Fruit fly (Drosophila melanogaster) whole organism, adult: Measurements from ENCODE around the gene CG17672.

Source experiments
- CG11617 ChIP-seq: fragments of 200-800 bp; sonication (Bioruptor generic); optimal IDR thresholded peaks from 2 replicates; lab custom pipeline; 2017; ENCODE audit warnings: mild to moderate bottlenecking, missing biosample characterization, missing genetic modification reagents, missing genetic modification characterization
- CG12768 ChIP-seq: fragments of 200-800 bp; sonication (Bioruptor generic); optimal IDR thresholded peaks from 2 replicates; lab custom pipeline; 2017; ENCODE audit warnings: missing biosample characterization, missing genetic modification characterization, mild to moderate bottlenecking, moderate library complexity, missing genetic modification reagents
- CG14711 ChIP-seq: fragments of 200-800 bp; sonication (Bioruptor generic); optimal IDR thresholded peaks from 2 replicates; lab custom pipeline; 2018; ENCODE audit warnings: missing biosample characterization, mild to moderate bottlenecking, missing genetic modification characterization, moderate library complexity
- CG1620 ChIP-seq: fragments of 200-800 bp; sonication (Bioruptor generic); optimal IDR thresholded peaks from 2 replicates; lab custom pipeline; 2016; ENCODE audit warnings: missing biosample characterization, missing genetic modification characterization
- CG33017 ChIP-seq: fragments of 200-800 bp; sonication (Bioruptor generic); optimal IDR thresholded peaks from 2 replicates; lab custom pipeline; 2018; ENCODE audit warnings: missing biosample characterization, mild to moderate bottlenecking, missing genetic modification characterization, moderate library complexity
- CG5204 ChIP-seq: fragments of 200-800 bp; sonication (Bioruptor generic); optimal IDR thresholded peaks from 2 replicates; lab custom pipeline; 2016; ENCODE audit warnings: missing biosample characterization, missing genetic modification characterization
- CG7045 ChIP-seq: fragments of 200-800 bp; sonication (Bioruptor generic); optimal IDR thresholded peaks from 2 replicates; lab custom pipeline; 2017; ENCODE audit warnings: missing biosample characterization, mild to moderate bottlenecking, missing genetic modification characterization
- CG7101 ChIP-seq: fragments of 200-800 bp; sonication (Bioruptor generic); optimal IDR thresholded peaks from 2 replicates; lab custom pipeline; 2018; ENCODE audit warnings: missing biosample characterization, mild to moderate bottlenecking, missing genetic modification characterization, moderate library complexity
- Clk ChIP-seq: fragments of 200-800 bp; sonication (Bioruptor generic); optimal IDR thresholded peaks from 2 replicates; lab custom pipeline; 2017; ENCODE audit warnings: missing biosample characterization, missing genetic modification characterization
- Crg-1 ChIP-seq: fragments of 200-800 bp; sonication (Bioruptor generic); optimal IDR thresholded peaks from 2 replicates; lab custom pipeline; 2016; ENCODE audit warnings: missing biosample characterization, missing genetic modification characterization
- Hr96 ChIP-seq: fragments of 200-800 bp; sonication (Bioruptor generic); optimal IDR thresholded peaks from 2 replicates; lab custom pipeline; 2016; ENCODE audit warnings: missing biosample characterization, missing genetic modification characterization
- Mnt ChIP-seq: fragments of 200-800 bp; sonication (Bioruptor generic); optimal IDR thresholded peaks from 2 replicates; lab custom pipeline; 2016; ENCODE audit warnings: missing biosample characterization, mild to moderate bottlenecking, missing genetic modification characterization
- bab1 ChIP-seq: fragments of 200-800 bp; sonication (Bioruptor generic); optimal IDR thresholded peaks from 3 replicates; lab custom pipeline; 2019; ENCODE audit warnings: missing biosample characterization, mild to moderate bottlenecking, missing genetic modification characterization, moderate library complexity
- cic ChIP-seq: fragments of 200-800 bp; sonication (Bioruptor generic); optimal IDR thresholded peaks from 2 replicates; lab custom pipeline; 2017; ENCODE audit warnings: missing biosample characterization, mild to moderate bottlenecking, missing genetic modification characterization, moderate library complexity
- cnc ChIP-seq, 2 experiments: fragments of >200 bp; optimal IDR thresholded peaks; 2 replicates each; lab custom pipeline; 2017
- kay ChIP-seq: fragments of 200-800 bp; sonication (Bioruptor generic); peaks from one replicate; lab custom pipeline; 2016; ENCODE audit warnings: missing biosample characterization, missing genetic modification characterization, borderline replicate concordance
- ovo ChIP-seq: fragments of 200-800 bp; sonication (Bioruptor generic); optimal IDR thresholded peaks from 2 replicates; lab custom pipeline; 2016; ENCODE audit warnings: missing biosample characterization, missing genetic modification characterization
- pad ChIP-seq: fragments of 200-800 bp; sonication (Bioruptor generic); optimal IDR thresholded peaks from 3 replicates; lab custom pipeline; 2017; ENCODE audit warnings: missing biosample characterization, missing genetic modification characterization, mild to moderate bottlenecking, moderate library complexity, missing genetic modification reagents
- tj ChIP-seq: fragments of 200-800 bp; sonication (Bioruptor generic); optimal IDR thresholded peaks from 3 replicates; lab custom pipeline; 2017; ENCODE audit warnings: missing biosample characterization, mild to moderate bottlenecking, missing genetic modification characterization, moderate library complexity
- toe ChIP-seq: fragments of 200-800 bp; sonication (Bioruptor generic); optimal IDR thresholded peaks from 2 replicates; lab custom pipeline; 2016; ENCODE audit warnings: missing biosample characterization, missing genetic modification characterization

The CG17672 gene

DNA sequence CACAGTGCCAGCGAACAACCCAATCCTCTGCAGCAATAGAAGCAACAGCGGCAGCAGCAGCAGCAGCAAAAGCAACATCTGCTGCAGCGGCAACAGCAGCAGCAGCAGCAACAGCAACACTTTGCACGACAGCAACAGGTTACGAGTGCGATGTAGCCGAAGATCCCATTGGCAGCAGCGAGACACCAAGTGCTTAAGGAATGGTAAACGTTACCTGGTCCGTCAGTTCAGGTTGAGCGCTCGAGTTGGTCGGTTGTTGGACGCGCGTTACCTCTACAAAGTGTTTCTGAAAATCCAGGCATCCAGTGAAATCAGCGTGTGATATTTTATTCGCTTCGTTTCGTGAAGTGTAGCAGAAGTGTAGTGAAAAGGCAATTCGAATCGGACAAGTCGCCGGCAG lies at the start of gene CG17672:
CG17672 (plus strand) TSS at position 223 of the 400 bp plus-strand sequence.
- TF ChIP-seq cnc (optimal IDR thresholded peaks at IDR 0.05; lab: Kevin White, UChicago), result no peak
- no peak for TF ChIP-seq pad (GFP tag; lab: Kevin White, UChicago)
- no peak for TF ChIP-seq Clk (GFP tag; lab: Kevin White, UChicago)
- TF ChIP-seq Mnt (GFP tag; lab: Kevin White, UChicago), result no peak
- no peak for TF ChIP-seq ovo (GFP tag; lab: Kevin White, UChicago)
- no peak for TF ChIP-seq CG14711 (tag; lab: Kevin White, UChicago)
- no peak for TF ChIP-seq Crg-1
- TF ChIP-seq CG12768 (GFP tag; lab: Kevin White, UChicago), result no peak
- no peak for TF ChIP-seq toe (GFP tag; lab: Kevin White, UChicago)
- no peak for TF ChIP-seq bab1
- TF ChIP-seq kay, result no peak

- no peak for TF ChIP-seq Clk (GFP tag; lab: Kevin White, UChicago)
Observed at dm6 chr3L:12994835-12995234, 33.9 kb upstream of the CG17672 start, which contains the start of gene CG11262. CG11262 (plus strand) TSS chr3L:12995135.

dm6 chr3L:13006490-13006889 lies 22.3 kb upstream of the CG17672 start, which contains the start of gene CG11263:
CG11263 (plus strand) TSS chr3L:13006817.
- TF ChIP-seq cic (no peak), CG12768 (GFP tag; lab: Kevin White, UChicago) (no peak), kay (no peak), CG7101 (peak; percentile 3), tj (GFP tag; lab: Kevin White, UChicago) (no peak), Clk (GFP tag; lab: Kevin White, UChicago) (no peak), Crg-1 (no peak)

DNA sequence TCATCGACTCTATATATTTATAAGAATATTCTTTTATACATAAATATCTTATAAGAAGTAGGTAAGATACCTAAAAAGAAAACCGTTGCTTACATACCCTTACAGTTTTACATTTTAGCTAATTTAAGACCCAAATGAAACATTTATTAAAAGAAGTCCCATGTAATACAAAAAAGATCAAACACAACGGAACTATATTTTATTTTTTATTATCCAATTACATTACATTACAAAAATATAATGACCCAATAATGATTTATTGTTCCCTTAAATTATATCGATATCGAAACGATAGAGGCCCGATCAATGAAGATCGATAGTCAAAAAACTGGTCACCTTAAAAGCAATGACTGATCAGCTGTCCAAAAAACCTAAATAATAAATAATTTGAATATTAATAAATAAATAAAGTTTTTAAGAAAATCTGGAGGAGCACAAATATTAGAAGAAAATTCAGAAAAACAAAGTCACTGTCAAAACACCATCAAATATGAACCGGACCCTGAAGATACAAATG lies 20.8 kb upstream of the CG17672 start:
- TF ChIP-seq Hr96 (GFP tag; lab: Kevin White, UChicago) (no peak), CG14711 (tag; lab: Kevin White, UChicago) (peak; percentile 40), kay (peak; percentile 55), bab1 (peak; percentile 34)

DNA sequence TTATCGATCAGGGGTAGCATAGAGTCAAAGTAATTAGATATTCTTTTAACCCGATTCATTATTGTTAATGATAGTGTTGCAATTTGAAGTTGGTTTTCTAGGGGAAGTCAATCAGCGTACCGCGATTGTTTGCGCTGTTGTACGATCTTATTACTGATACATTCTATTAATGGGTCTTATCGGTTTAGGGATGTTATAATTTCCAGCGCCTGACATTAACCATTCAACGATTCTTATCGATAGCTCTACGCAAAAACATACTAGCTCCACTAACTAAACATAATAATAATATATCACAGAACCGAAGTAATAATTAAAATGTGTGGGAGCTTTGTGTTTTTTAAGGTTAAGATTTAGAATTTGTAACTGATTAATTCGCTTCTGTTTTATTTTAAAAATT lies 17.3 kb upstream of the CG17672 start, which contains the start of gene Cul6:
Cul6 (minus strand) TSS at position 175 of the 400 bp plus-strand sequence.
- TF ChIP-seq kay, result peak; percentile 16
- no peak for TF ChIP-seq CG11617
- TF ChIP-seq CG7101, result peak; percentile 11
- TF ChIP-seq bab1, result peak; percentile 8

DNA sequence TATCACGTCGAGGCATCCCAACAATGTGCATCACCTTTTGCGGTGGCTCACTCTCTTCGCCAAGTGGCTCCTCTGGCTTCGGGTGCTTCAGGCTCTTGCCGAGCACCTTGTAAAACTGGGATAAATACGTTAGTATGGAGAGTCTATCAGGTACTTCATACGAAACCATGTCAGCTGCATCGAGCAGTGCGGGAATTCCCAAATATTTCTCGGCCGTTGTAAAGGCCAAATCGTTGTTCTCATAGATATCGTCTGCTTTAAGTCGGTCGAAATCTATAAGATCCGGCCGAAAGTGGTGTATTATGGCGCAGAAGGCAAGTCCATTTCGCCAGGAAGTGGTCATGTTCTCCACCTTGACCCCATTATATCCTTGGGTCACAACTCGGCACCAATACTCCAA lies 14.1 kb upstream of the CG17672 start:
- TF ChIP-seq kay (no peak), bab1 (no peak), cic (no peak), CG7101 (no peak), tj (GFP tag; lab: Kevin White, UChicago) (no peak), CG7045 (GFP tag; lab: Kevin White, UChicago) (no peak), pad (GFP tag; lab: Kevin White, UChicago) (no peak), CG14711 (tag; lab: Kevin White, UChicago) (no peak), Crg-1 (no peak), CG33017 (no peak)

dm6 chr3L:13015195-13015822 lies 13.5 kb upstream of the CG17672 start, which contains the start of gene MICAL-like:
MICAL-like (minus strand) TSS chr3L:13015332.
- TF ChIP-seq CG33017 (no peak), toe (GFP tag; lab: Kevin White, UChicago) (peak; percentile 53), pad (GFP tag; lab: Kevin White, UChicago) (no peak), CG7045 (GFP tag; lab: Kevin White, UChicago) (no peak), Crg-1 (peak; percentile 24), kay (peak; percentile 94), Hr96 (GFP tag; lab: Kevin White, UChicago) (peak; percentile 58)

dm6 chr3L:13015823-13016465 lies 12.8 kb upstream of the CG17672 start, which contains the start of gene CG11267:
CG11267 (plus strand) TSS chr3L:13016050.
- peak; percentile 61 for TF ChIP-seq CG33017
- peak; percentile 58 for TF ChIP-seq CG11617
- TF ChIP-seq CG5204 (GFP tag; lab: Kevin White, UChicago), result no peak
- TF ChIP-seq cnc (optimal IDR thresholded peaks at IDR 0.05; lab: Kevin White, UChicago), result no peak
- peak; percentile 51 for TF ChIP-seq Hr96 (GFP tag; lab: Kevin White, UChicago)
- peak; percentile 51 for TF ChIP-seq Clk (GFP tag; lab: Kevin White, UChicago)
- peak; percentile 72 for TF ChIP-seq CG7101
- peak; percentile 55 for TF ChIP-seq cic
- TF ChIP-seq ovo (GFP tag; lab: Kevin White, UChicago), result peak; percentile 2
- peak; percentile 79 for TF ChIP-seq CG14711 (tag; lab: Kevin White, UChicago)
- TF ChIP-seq bab1, result peak; percentile 72
- TF ChIP-seq toe (GFP tag; lab: Kevin White, UChicago), result peak; percentile 88
- peak; percentile 21 for TF ChIP-seq tj (GFP tag; lab: Kevin White, UChicago)
- no peak for TF ChIP-seq kay
- TF ChIP-seq Crg-1, result no peak
- TF ChIP-seq CG12768 (GFP tag; lab: Kevin White, UChicago), result peak; percentile 83
- peak; percentile 95 for TF ChIP-seq Mnt (GFP tag; lab: Kevin White, UChicago)
- TF ChIP-seq pad (GFP tag; lab: Kevin White, UChicago), result peak; percentile 68
- peak; percentile 87 for TF ChIP-seq CG7045 (GFP tag; lab: Kevin White, UChicago)
- peak; percentile 69 for TF ChIP-seq CG1620 (GFP tag; lab: Kevin White, UChicago)
